Fruit fly (Drosophila melanogaster) whole organism, adult: ENCODE measurements around the gene Svip.

Experiments used
- CG1620 ChIP-seq: fragments of 200-800 bp; sonication (Bioruptor generic); optimal IDR thresholded peaks from 2 replicates; lab custom pipeline; 2016; ENCODE audit warnings: missing biosample characterization, missing genetic modification characterization
- Clk ChIP-seq: fragments of 200-800 bp; sonication (Bioruptor generic); optimal IDR thresholded peaks from 2 replicates; lab custom pipeline; 2017; ENCODE audit warnings: missing biosample characterization, missing genetic modification characterization
- Mnt ChIP-seq: fragments of 200-800 bp; sonication (Bioruptor generic); optimal IDR thresholded peaks from 2 replicates; lab custom pipeline; 2016; ENCODE audit warnings: missing biosample characterization, mild to moderate bottlenecking, missing genetic modification characterization
- kay ChIP-seq: fragments of 200-800 bp; sonication (Bioruptor generic); peaks from one replicate; lab custom pipeline; 2016; ENCODE audit warnings: missing biosample characterization, missing genetic modification characterization, borderline replicate concordance
- ovo ChIP-seq: fragments of 200-800 bp; sonication (Bioruptor generic); optimal IDR thresholded peaks from 2 replicates; lab custom pipeline; 2016; ENCODE audit warnings: missing biosample characterization, missing genetic modification characterization
- tj ChIP-seq: fragments of 200-800 bp; sonication (Bioruptor generic); optimal IDR thresholded peaks from 3 replicates; lab custom pipeline; 2017; ENCODE audit warnings: missing biosample characterization, mild to moderate bottlenecking, missing genetic modification characterization, moderate library complexity

- TF ChIP-seq Mnt: no peak
- TF ChIP-seq ovo (GFP tag; lab: Kevin White, UChicago): peak; percentile 94
- TF ChIP-seq Clk (GFP tag; lab: Kevin White, UChicago): no peak
- TF ChIP-seq kay (GFP tag; lab: Kevin White, UChicago): peak; percentile 95
- no peak for TF ChIP-seq CG1620
- TF ChIP-seq tj: peak; percentile 91
These were observed 37.2 kb downstream of the Svip start for dm6 chr3L:9396038-9396437.
